Fruit fly (Drosophila melanogaster) whole organism, embryonic: ENCODE measurements around the gene Hph.

Experiments
- ATbp ChIP-seq: fragments of 200-800 bp; sonication (Bioruptor generic); optimal IDR thresholded peaks from 2 replicates; lab custom pipeline; 2017; ENCODE audit warnings: missing biosample characterization, mild to moderate bottlenecking, missing genetic modification characterization, missing genetic modification reagents
- Adf1 ChIP-seq: fragments of 200-800 bp; sonication (Bioruptor generic); IDR thresholded peaks from 2 replicates; pipeline ENCODE4 v1.3.6; 2022; ENCODE audit warnings: missing biosample characterization, missing genetic modification characterization
- B-H1 ChIP-seq: fragments of 200-800 bp; sonication (Bioruptor generic); IDR thresholded peaks from 3 replicates; pipeline ENCODE4 v1.3.6; 2022; ENCODE audit warnings: missing biosample characterization, missing genetic modification characterization
- Bdp1 ChIP-seq: fragments of 200-800 bp; sonication (Bioruptor generic); optimal IDR thresholded peaks from 3 replicates; lab custom pipeline; 2016; ENCODE audit warnings: missing biosample characterization, missing genetic modification characterization
- BtbVII ChIP-seq: fragments of 200-800 bp; sonication (Bioruptor generic); optimal IDR thresholded peaks from 3 replicates; lab custom pipeline; 2017; ENCODE audit warnings: missing biosample characterization, mild to moderate bottlenecking, missing genetic modification characterization
- CG10431 ChIP-seq: fragments of 200-800 bp; sonication (Bioruptor generic); optimal IDR thresholded peaks from 3 replicates; lab custom pipeline; 2018; ENCODE audit warnings: missing biosample characterization, mild to moderate bottlenecking, missing genetic modification characterization
- CG11398 ChIP-seq: fragments of 200-800 bp; sonication (Bioruptor generic); optimal IDR thresholded peaks from 2 replicates; lab custom pipeline; 2016; ENCODE audit warnings: missing biosample characterization, missing genetic modification characterization
- CG11696 ChIP-seq: fragments of 200-800 bp; sonication (Bioruptor generic); IDR thresholded peaks from 2 replicates; pipeline ENCODE4 v1.3.6; 2022; ENCODE audit warnings: missing biosample characterization, missing genetic modification characterization
- CG12236 ChIP-seq: fragments of 200-800 bp; sonication (Bioruptor generic); optimal IDR thresholded peaks from 2 replicates; lab custom pipeline; 2016; ENCODE audit warnings: missing biosample characterization, missing genetic modification characterization
- CG13424 ChIP-seq: fragments of 200-800 bp; sonication (Bioruptor generic); optimal IDR thresholded peaks from 2 replicates; lab custom pipeline; 2019; ENCODE audit warnings: missing biosample characterization, mild to moderate bottlenecking, missing genetic modification characterization, moderate library complexity
- CG15601 ChIP-seq: fragments of 200-800 bp; sonication (Bioruptor generic); optimal IDR thresholded peaks from 3 replicates; lab custom pipeline; 2019; ENCODE audit warnings: missing biosample characterization, mild to moderate bottlenecking, missing genetic modification characterization, moderate library complexity
- CG1603 ChIP-seq: fragments of 200-800 bp; sonication (Bioruptor generic); optimal IDR thresholded peaks from 2 replicates; lab custom pipeline; 2019; ENCODE audit warnings: missing biosample characterization, mild to moderate bottlenecking, missing genetic modification characterization, moderate library complexity
- CG16863 ChIP-seq: fragments of 200-800 bp; sonication (Bioruptor generic); optimal IDR thresholded peaks from 3 replicates; lab custom pipeline; 2016; ENCODE audit warnings: missing biosample characterization, missing genetic modification characterization
- CG18011 ChIP-seq: fragments of 200-800 bp; sonication (Bioruptor generic); optimal IDR thresholded peaks from 2 replicates; lab custom pipeline; 2017; ENCODE audit warnings: missing biosample characterization, missing genetic modification characterization, mild to moderate bottlenecking, moderate library complexity, missing genotype
- CG30403 ChIP-seq: fragments of 200-800 bp; sonication (Bioruptor generic); optimal IDR thresholded peaks from 3 replicates; lab custom pipeline; 2016; ENCODE audit warnings: missing biosample characterization, missing genetic modification characterization
- CG32532 ChIP-seq: fragments of 200-800 bp; sonication (Bioruptor generic); IDR thresholded peaks from 2 replicates; pipeline ENCODE4 v1.3.6; 2022; ENCODE audit warnings: missing biosample characterization, missing genetic modification characterization
- CG4730 ChIP-seq: fragments of 200-800 bp; sonication (Bioruptor generic); IDR thresholded peaks from 2 replicates; pipeline ENCODE4 v1.3.6; 2022; ENCODE audit warnings: missing biosample characterization, missing genetic modification characterization
- CG6272 ChIP-seq: fragments of 200-800 bp; sonication (Bioruptor generic); IDR thresholded peaks from 2 replicates; pipeline ENCODE4 v1.3.6; 2022; ENCODE audit warnings: missing biosample characterization, missing genetic modification characterization
- CG7271 ChIP-seq: fragments of 200-800 bp; sonication (Bioruptor generic); optimal IDR thresholded peaks from 2 replicates; lab custom pipeline; 2018; ENCODE audit warnings: missing biosample characterization, mild to moderate bottlenecking, missing genetic modification characterization, moderate library complexity
- CG8478 ChIP-seq: fragments of >200 bp; optimal IDR thresholded peaks from 2 replicates; lab custom pipeline; 2018
- CTCF ChIP-seq: fragments of 200-800 bp; sonication (Bioruptor generic); optimal IDR thresholded peaks from 2 replicates; lab custom pipeline; 2017; ENCODE audit warnings: missing biosample characterization, mild to moderate bottlenecking, missing genetic modification characterization, moderate library complexity
- Chrac-16 ChIP-seq: fragments of 200-800 bp; sonication (Bioruptor generic); optimal IDR thresholded peaks from 3 replicates; lab custom pipeline; 2016; ENCODE audit warnings: missing biosample characterization, missing genetic modification characterization
- CkIIα-i1 ChIP-seq: fragments of 200-800 bp; sonication (Bioruptor generic); IDR thresholded peaks from 2 replicates; pipeline ENCODE4 v1.3.6; 2022; ENCODE audit warnings: missing biosample characterization, missing genetic modification characterization
- H15 ChIP-seq: fragments of 200-800 bp; sonication (Bioruptor generic); IDR thresholded peaks from 3 replicates; pipeline ENCODE4 v1.3.6; 2022; ENCODE audit warnings: missing biosample characterization, missing genetic modification characterization
- HLHmδ ChIP-seq: fragments of 200-800 bp; sonication (Bioruptor generic); optimal IDR thresholded peaks from 2 replicates; lab custom pipeline; 2018; ENCODE audit warnings: missing biosample characterization, mild to moderate bottlenecking, missing genetic modification characterization, moderate library complexity
- Hmr ChIP-seq: fragments of 200-800 bp; sonication (Bioruptor generic); optimal IDR thresholded peaks from 3 replicates; lab custom pipeline; 2017; ENCODE audit warnings: mild to moderate bottlenecking, missing biosample characterization, missing genetic modification reagents, missing genetic modification characterization
- Hr3 ChIP-seq: fragments of 200-800 bp; sonication (Bioruptor generic); optimal IDR thresholded peaks from 3 replicates; lab custom pipeline; 2016; ENCODE audit warnings: missing biosample characterization, missing genetic modification characterization
- Lhr ChIP-seq: fragments of 200-800 bp; sonication (Bioruptor generic); optimal IDR thresholded peaks from 3 replicates; lab custom pipeline; 2017; ENCODE audit warnings: mild to moderate bottlenecking, missing biosample characterization, missing genetic modification reagents, missing genetic modification characterization
- MESR4 ChIP-seq: fragments of 200-800 bp; sonication (Bioruptor generic); optimal IDR thresholded peaks from 2 replicates; lab custom pipeline; 2018; ENCODE audit warnings: missing biosample characterization, mild to moderate bottlenecking, missing genetic modification characterization, moderate library complexity
- NfI ChIP-seq: fragments of 200-800 bp; sonication (Bioruptor generic); optimal IDR thresholded peaks from 3 replicates; lab custom pipeline; 2018; ENCODE audit warnings: missing biosample characterization, mild to moderate bottlenecking, missing genetic modification characterization, moderate library complexity
- ato ChIP-seq: fragments of 200-800 bp; sonication (Bioruptor generic); IDR thresholded peaks from 2 replicates; pipeline ENCODE4 v1.3.6; 2022; ENCODE audit warnings: missing biosample characterization, missing genetic modification characterization; ENCODE audit not compliant: partially characterized antibody
- bcd ChIP-seq: fragments of 200-800 bp; sonication (Bioruptor generic); optimal IDR thresholded peaks from 2 replicates; lab custom pipeline; 2017; ENCODE audit warnings: missing biosample characterization, mild to moderate bottlenecking, missing genetic modification characterization
- chinmo ChIP-seq: fragments of 200-800 bp; sonication (Bioruptor generic); IDR thresholded peaks from 4 replicates; pipeline ENCODE4 v1.3.6; 2022; ENCODE audit warnings: missing biosample characterization, missing genetic modification characterization; ENCODE audit not compliant: partially characterized antibody
- crol ChIP-seq: fragments of 200-800 bp; sonication (Bioruptor generic); IDR thresholded peaks from 2 replicates; pipeline ENCODE4 v1.3.6; 2022; ENCODE audit warnings: missing biosample characterization, missing genetic modification characterization
- emc ChIP-seq: fragments of 200-800 bp; sonication (Bioruptor generic); optimal IDR thresholded peaks from 2 replicates; lab custom pipeline; 2016; ENCODE audit warnings: missing biosample characterization, missing genetic modification characterization
- fd64A ChIP-seq: fragments of 200-800 bp; sonication (Bioruptor generic); optimal IDR thresholded peaks from 3 replicates; lab custom pipeline; 2018; ENCODE audit warnings: missing biosample characterization, mild to moderate bottlenecking, missing genetic modification characterization
- ftz-f1 ChIP-seq: fragments of 200-800 bp; sonication (Bioruptor generic); optimal IDR thresholded peaks from 2 replicates; lab custom pipeline; 2016; ENCODE audit warnings: missing biosample characterization, missing genetic modification characterization
- gce ChIP-seq: fragments of 200-800 bp; sonication (Bioruptor generic); IDR thresholded peaks from 3 replicates; pipeline ENCODE4 v1.3.6; 2022; ENCODE audit warnings: missing biosample characterization, missing genetic modification characterization
- grau ChIP-seq: fragments of 200-800 bp; optimal IDR thresholded peaks from 3 replicates; lab custom pipeline; 2019; ENCODE audit warnings: missing biosample characterization, mild to moderate bottlenecking, missing genetic modification characterization, moderate library complexity
- gsb ChIP-seq: fragments of 200-800 bp; sonication (Bioruptor generic); IDR thresholded peaks from 2 replicates; pipeline ENCODE4 v1.3.6; 2022; ENCODE audit warnings: missing biosample characterization, missing genetic modification characterization
- hkb ChIP-seq, 2 experiments: fragments of 200-800 bp in 1 of 2; fragments of >200 bp in 1 of 2; sonication (Bioruptor generic) in 1 of 2; IDR thresholded peaks in 1 of 2; optimal IDR thresholded peaks in 1 of 2; 2 replicates each; pipeline versions ENCODE4 v1.3.6 to Lab custom; 2017 to 2022; ENCODE audit warnings: missing biosample characterization in 1 of 2, missing genetic modification characterization in 1 of 2
- hth ChIP-seq: fragments of >200 bp; optimal IDR thresholded peaks from 2 replicates; lab custom pipeline; 2017; ENCODE audit warnings: inconsistent platforms
- mam ChIP-seq: fragments of 200-800 bp; sonication (Bioruptor generic); optimal IDR thresholded peaks from 3 replicates; lab custom pipeline; 2016; ENCODE audit warnings: missing biosample characterization, missing genetic modification characterization
- otp ChIP-seq: fragments of 200-800 bp; sonication (Bioruptor generic); IDR thresholded peaks from 3 replicates; pipeline ENCODE4, ENCODE4 v1.3.6; 2022; ENCODE audit warnings: missing biosample characterization, missing genetic modification characterization
- pan ChIP-seq, 4 experiments: fragments of >200 bp in 3 of 4; fragments of 200-800 bp in 1 of 4; sonication (Bioruptor generic) in 1 of 4; optimal IDR thresholded peaks in 3 of 4; IDR thresholded peaks in 1 of 4; 2 replicates each; pipeline versions ENCODE4 v1.3.6 to Lab custom; 2017 to 2022; ENCODE audit warnings: missing biosample characterization in 2 of 4, missing genetic modification characterization in 2 of 4, mixed read lengths in 1 of 4
- repo ChIP-seq: fragments of 200-800 bp; sonication (Bioruptor generic); optimal IDR thresholded peaks from 2 replicates; lab custom pipeline; 2016; ENCODE audit warnings: missing biosample characterization, missing genetic modification characterization
- schlank ChIP-seq: fragments of 200-800 bp; sonication (Bioruptor generic); optimal IDR thresholded peaks from 2 replicates; lab custom pipeline; 2018; ENCODE audit warnings: missing biosample characterization, mild to moderate bottlenecking, missing genetic modification characterization
- sd ChIP-seq: fragments of 200-800 bp; sonication (Bioruptor generic); optimal IDR thresholded peaks from 3 replicates; lab custom pipeline; 2018; ENCODE audit warnings: missing biosample characterization, mild to moderate bottlenecking, missing genetic modification characterization, moderate library complexity
- sisA ChIP-seq: fragments of 200-800 bp; sonication (Bioruptor generic); IDR thresholded peaks from 2 replicates; pipeline ENCODE4 v1.3.6; 2022; ENCODE audit warnings: missing biosample characterization, missing genetic modification characterization
- sr ChIP-seq: fragments of 200-800 bp; sonication (Bioruptor generic); IDR thresholded peaks from 3 replicates; pipeline ENCODE4 v1.3.6; 2022; ENCODE audit warnings: missing biosample characterization, missing genetic modification characterization
- zfh2 ChIP-seq: fragments of 200-800 bp; sonication (Bioruptor generic); optimal IDR thresholded peaks from 2 replicates; lab custom pipeline; 2016; ENCODE audit warnings: missing biosample characterization, missing genetic modification characterization

The Hph gene

dm6 chr3R:5300620-5301019 is 43.8 kb downstream of the Hph start (continued):
- TF ChIP-seq CG18011 (GFP tag; lab: Kevin White, UChicago) (no peak), Hmr (GFP tag; lab: Kevin White, UChicago) (peak; percentile 50), CG11398 (GFP tag; lab: Kevin White, UChicago) (no peak), CkIIα-i1 (GFP tag; lab: Robert Waterston, UW) (no peak), CG32532 (GFP tag; lab: Robert Waterston, UW) (peak; percentile 59; the same call in 1 of the 2 replicates), fd64A (GFP tag; lab: Kevin White, UChicago) (peak; percentile 8), Hr3 (GFP tag; lab: Kevin White, UChicago) (peak; percentile 4), CG1603 (peak; percentile 26), gsb (GFP tag; lab: Robert Waterston, UW) (0 out of 2 replicates have a peak, but pooled peaks have one; percentile 28), otp (0 out of 3 replicates have a peak, but pooled peaks have one; percentile 26), schlank (no peak), CG6272 (no peak), sisA (GFP tag; lab: Robert Waterston, UW) (no peak), pan (optimal IDR thresholded peaks at IDR 0.05; lab: Kevin White, UChicago) (no peak), pan (GFP tag; optimal IDR thresholded peaks at IDR 0.05 in 1 of 2, IDR thresholded peaks at IDR 0.05 in 1 of 2) (peak in 1 of 2 experiments; percentile 57), CG16863 (GFP tag; lab: Kevin White, UChicago) (no peak), Bdp1 (GFP tag; lab: Kevin White, UChicago) (no peak), Chrac-16 (GFP tag; lab: Kevin White, UChicago) (peak; percentile 24), Lhr (GFP tag; lab: Kevin White, UChicago) (no peak), bcd (GFP tag; lab: Kevin White, UChicago) (peak; percentile 18), H15 (GFP tag; lab: Robert Waterston, UW) (0 out of 3 replicates have a peak, but pooled peaks have one; percentile 22), emc (GFP tag; lab: Kevin White, UChicago) (peak; percentile 2), CG7271 (tag; lab: Kevin White, UChicago) (no peak), CG15601 (no peak), repo (no peak), CG10431 (GFP tag; lab: Kevin White, UChicago) (peak; percentile 1), B-H1 (no peak), CG12236 (no peak), hth (no peak), sr (GFP tag; lab: Robert Waterston, UW) (0 out of 3 replicates have a peak, but pooled peaks have one; percentile 16), gce (GFP tag; lab: Robert Waterston, UW) (0 out of 3 replicates have a peak, but pooled peaks have one; percentile 36), ATbp (peak; percentile 56), mam (GFP tag; lab: Kevin White, UChicago) (no peak), Adf1 (GFP tag; lab: Robert Waterston, UW) (no peak), grau (tag; lab: Kevin White, UChicago) (peak; percentile 10), zfh2 (GFP tag; lab: Kevin White, UChicago) (no peak), ftz-f1 (GFP tag; lab: Kevin White, UChicago) (no peak), CG13424 (tag; lab: Kevin White, UChicago) (peak; percentile 19), CG11696 (no peak), crol (GFP tag; lab: Robert Waterston, UW) (0 out of 2 replicates have a peak, but pooled peaks have one; percentile 12), CG30403 (peak; percentile 3), chinmo (no peak), MESR4 (GFP tag; lab: Kevin White, UChicago) (no peak), hkb (optimal IDR thresholded peaks at IDR 0.05; lab: Kevin White, UChicago) (no peak), hkb (GFP tag; IDR thresholded peaks at IDR 0.05; lab: Robert Waterston, UW) (peak; percentile 25; the same call in 1 of the 2 replicates), BtbVII (GFP tag; lab: Kevin White, UChicago) (no peak), ato (GFP tag; lab: Robert Waterston, UW) (no peak), CTCF (GFP tag; lab: Kevin White, UChicago) (peak; percentile 92), sd (peak; percentile 15), HLHmδ (peak; percentile 65), CG4730 (0 out of 2 replicates have a peak, but pooled peaks have one; percentile 17), NfI (GFP tag; lab: Kevin White, UChicago) (peak; percentile 49), CG8478 (no peak)
